Fruit fly (Drosophila melanogaster): ENCODE measurements around the gene Cht11.

- TF ChIP-seq CG1620 (GFP tag; optimal IDR thresholded peaks at IDR 0.05) (no peak), toe (GFP tag; optimal IDR thresholded peaks at IDR 0.05) (no peak)
Observed at dm6 chrX:6854563-6854962, 5.2 kb upstream of the Cht11 start.

Data from whole organism, adult.